Worm (Caenorhabditis elegans): ENCODE measurements around the gene srd-39.
A peak's percentile ranks its signal among the peaks of the same experiment; 100 is the strongest.

The srd-39 gene

DNA sequence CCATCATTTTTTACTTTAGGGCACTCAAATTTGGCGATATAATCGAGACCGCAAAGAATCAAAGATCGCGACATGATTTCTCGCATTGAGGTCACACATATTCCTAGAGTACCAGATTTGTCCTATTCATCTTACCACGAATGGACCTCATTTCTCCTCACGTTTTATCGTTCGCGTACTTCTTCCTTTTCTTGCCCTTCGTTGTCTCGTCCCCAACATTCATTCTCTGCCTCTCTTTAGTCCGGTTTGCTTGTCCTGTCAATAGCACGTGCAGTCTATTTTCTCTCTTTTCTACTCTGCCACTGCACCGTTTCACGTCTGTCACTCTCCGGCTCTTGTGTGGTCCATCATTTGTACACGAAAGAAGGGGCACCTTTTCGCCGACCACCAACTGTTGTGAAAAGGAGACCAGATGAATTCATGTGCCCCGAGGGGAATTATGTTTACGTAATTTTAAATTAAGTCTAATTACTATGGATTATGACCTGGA, 49.0 kb downstream of the srd-39 start (continued):
- TF ChIP-seq ceh-27 (GFP tag; optimal IDR thresholded peaks at IDR 0.05) (peak; percentile 74), chd-7 (tag; optimal IDR thresholded peaks at IDR 0.05) (no peak)

DNA sequence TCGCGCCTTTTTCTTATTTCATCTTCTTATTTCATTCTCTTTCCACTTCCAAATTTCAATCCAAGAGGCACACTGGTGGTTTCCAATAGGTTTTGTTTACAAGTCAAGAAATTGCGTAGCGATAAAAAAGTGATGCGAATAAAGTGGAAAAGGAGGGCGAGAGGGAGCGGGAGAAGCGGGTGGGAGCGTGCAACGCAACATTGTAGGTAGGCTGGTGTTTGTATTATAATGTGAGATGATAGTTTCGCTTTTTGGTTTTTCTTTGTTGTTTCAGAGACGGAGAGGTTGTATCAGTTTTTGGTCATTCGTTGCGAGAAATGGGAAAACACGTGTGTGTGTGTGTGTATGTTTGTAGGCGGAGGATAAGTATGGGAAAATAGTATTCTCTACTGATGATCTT, 50.2 kb downstream of the srd-39 start:
- no peak for TF ChIP-seq Y53G8AR.9 (GFP tag; conservative IDR thresholded peaks at IDR 0.05)
- no peak for TF ChIP-seq F39B2.1 (GFP tag; IDR thresholded peaks at IDR 0.05)
- peak; percentile 38 for TF ChIP-seq atf-7 (tag; optimal IDR thresholded peaks at IDR 0.05)
- no peak for TF ChIP-seq attf-6 (GFP tag; IDR thresholded peaks at IDR 0.05)
- no peak for TF ChIP-seq attf-5 (GFP tag; optimal IDR thresholded peaks at IDR 0.05)
- no peak for TF ChIP-seq F37B4.10 (GFP tag; IDR thresholded peaks at IDR 0.05)
- TF ChIP-seq tbp1 (GFP tag; optimal IDR thresholded peaks at IDR 0.05), result peak; percentile 12
- peak; percentile 16 for TF ChIP-seq repo-1 (tag; optimal IDR thresholded peaks at IDR 0.05)
- TF ChIP-seq F22D6.2 (tag; optimal IDR thresholded peaks at IDR 0.05), result no peak
- TF ChIP-seq dox-1 (GFP tag; IDR thresholded peaks at IDR 0.05), result peak; percentile 38; the same call in 1 of the 2 replicates
- peak; percentile 31 for TF ChIP-seq lin-40 (tag; optimal IDR thresholded peaks at IDR 0.05)
- no peak for TF ChIP-seq cebp-2 (GFP tag; IDR thresholded peaks at IDR 0.05)
- no peak for TF ChIP-seq ceh-79 (tag; optimal IDR thresholded peaks at IDR 0.05)
- 0 out of 2 replicates have a peak, but pooled peaks have one; percentile 18 for TF ChIP-seq let-526 (GFP tag; IDR thresholded peaks at IDR 0.05)
- TF ChIP-seq cebp-1 (GFP tag; IDR thresholded peaks at IDR 0.05), result 0 out of 2 replicates have a peak, but pooled peaks have one; percentile 21
- TF ChIP-seq cebp-1 (tag; optimal IDR thresholded peaks at IDR 0.05), result peak; percentile 45
- peak; percentile 12 for TF ChIP-seq snpc-3.4 (tag; optimal IDR thresholded peaks at IDR 0.05)
- TF ChIP-seq B0336.3 (GFP tag; IDR thresholded peaks at IDR 0.05), result peak; percentile 60; the same call in 1 of the 2 replicates
- no peak for TF ChIP-seq ztf-6 (GFP tag; IDR thresholded peaks at IDR 0.05)
- TF ChIP-seq nhr-80 (tag; optimal IDR thresholded peaks at IDR 0.05), result peak; percentile 89
- no peak for TF ChIP-seq ets-4 (GFP tag; optimal IDR thresholded peaks at IDR 0.05)
- TF ChIP-seq unc-62 (GFP tag; optimal IDR thresholded peaks at IDR 0.05), result no peak
- TF ChIP-seq lsy-27 (tag; optimal IDR thresholded peaks at IDR 0.05; ENCODE audit: borderline replicate concordance, insufficient read depth), result no peak
- no peak for TF ChIP-seq lsl-1 (GFP tag; optimal IDR thresholded peaks at IDR 0.05)
- no peak for TF ChIP-seq Y56A3A.18 (GFP tag; IDR thresholded peaks at IDR 0.05)
- no peak for TF ChIP-seq athp-1 (tag; optimal IDR thresholded peaks at IDR 0.05)
- no peak for TF ChIP-seq chd-7 (tag; optimal IDR thresholded peaks at IDR 0.05)
- peak; percentile 90 for TF ChIP-seq pha-4 (tag; optimal IDR thresholded peaks at IDR 0.05)
- TF ChIP-seq madf-3 (GFP tag; IDR thresholded peaks at IDR 0.05), result no peak
- TF ChIP-seq nfyb-1 (GFP tag; IDR thresholded peaks at IDR 0.05), result no peak
- peak; percentile 30 for TF ChIP-seq ZK185.1 (tag; optimal IDR thresholded peaks at IDR 0.05; ENCODE audit: poor library complexity, severe bottlenecking)
- no peak for TF ChIP-seq fkh-3 (tag; optimal IDR thresholded peaks at IDR 0.05)
- TF ChIP-seq egl-18 (GFP tag; IDR thresholded peaks at IDR 0.05), result no peak
- TF ChIP-seq ztf-26 (tag; optimal IDR thresholded peaks at IDR 0.05), result no peak
- no peak for TF ChIP-seq ztf-25 (GFP tag; IDR thresholded peaks at IDR 0.05)
- no peak for TF ChIP-seq ama-1 (optimal IDR thresholded peaks at IDR 0.05)
- TF ChIP-seq ama-1 (GFP tag; optimal IDR thresholded peaks at IDR 0.05), result no peak

DNA sequence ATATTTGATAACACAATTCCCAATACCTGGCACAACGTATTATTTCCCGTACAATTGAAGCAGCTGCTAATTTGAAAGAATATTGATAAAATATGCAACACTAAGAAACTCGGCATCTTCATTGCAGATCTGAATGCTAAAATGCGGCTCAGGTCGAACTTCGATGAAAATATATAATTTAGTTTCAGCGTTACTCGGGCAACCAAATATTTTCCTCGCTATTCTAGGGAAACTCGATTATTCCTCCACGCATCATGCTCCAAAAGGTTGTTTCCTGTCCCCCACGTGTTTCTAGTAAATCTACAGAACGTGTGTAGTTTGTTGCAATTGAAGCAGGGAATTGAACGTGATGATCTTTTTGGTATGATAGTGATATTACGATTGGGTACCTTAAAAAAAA, 51.3 kb downstream of the srd-39 start:
- TF ChIP-seq nhr-27 (tag; optimal IDR thresholded peaks at IDR 0.05), result no peak
- no peak for TF ChIP-seq hrde-1 (tag; optimal IDR thresholded peaks at IDR 0.05; ENCODE audit: borderline replicate concordance)
- no peak for TF ChIP-seq rpc-1 (optimal IDR thresholded peaks at IDR 0.05)
- no peak for TF ChIP-seq rpc-1 (tag; optimal IDR thresholded peaks at IDR 0.05)
- no peak for TF ChIP-seq egl-44 (GFP tag; IDR thresholded peaks at IDR 0.05)
- TF ChIP-seq F33H1.4 (GFP tag; IDR thresholded peaks at IDR 0.05), result no peak
- TF ChIP-seq lin-35 (GFP tag; optimal IDR thresholded peaks at IDR 0.05), result no peak
